Fruit fly (Drosophila melanogaster) whole organism, embryonic: ENCODE measurements around the gene CG10165.

ENCODE experiments used
- B-H2 ChIP-seq: fragments of 200-800 bp; sonication (Bioruptor generic); optimal IDR thresholded peaks from 2 replicates; lab custom pipeline; 2018; ENCODE audit warnings: missing biosample characterization, mild to moderate bottlenecking, missing genetic modification characterization
- BtbVII ChIP-seq: fragments of 200-800 bp; sonication (Bioruptor generic); optimal IDR thresholded peaks from 3 replicates; lab custom pipeline; 2017; ENCODE audit warnings: missing biosample characterization, mild to moderate bottlenecking, missing genetic modification characterization
- C15 ChIP-seq: fragments of 200-800 bp; sonication (Bioruptor generic); IDR thresholded peaks from 3 replicates; pipeline ENCODE4 v1.3.6; 2022; ENCODE audit warnings: missing biosample characterization, missing genetic modification characterization
- CG10267 ChIP-seq: fragments of 200-800 bp; sonication (Bioruptor generic); optimal IDR thresholded peaks from 2 replicates; lab custom pipeline; 2018; ENCODE audit warnings: missing biosample characterization, mild to moderate bottlenecking, missing genetic modification characterization, moderate library complexity
- CG10979 ChIP-seq: fragments of 200-800 bp; sonication (Bioruptor generic); optimal IDR thresholded peaks from 2 replicates; lab custom pipeline; 2018; ENCODE audit warnings: missing biosample characterization, mild to moderate bottlenecking, missing genetic modification characterization, moderate library complexity
- CG11560 ChIP-seq: fragments of 200-800 bp; sonication (Bioruptor generic); IDR thresholded peaks from 3 replicates; pipeline ENCODE4 v1.3.6; 2022; ENCODE audit warnings: missing biosample characterization, missing genetic modification characterization
- CG12071 ChIP-seq: fragments of 200-800 bp; sonication (Bioruptor generic); optimal IDR thresholded peaks from 3 replicates; lab custom pipeline; 2018; ENCODE audit warnings: missing biosample characterization, mild to moderate bottlenecking, missing genetic modification characterization
- CG12155 ChIP-seq: fragments of 200-800 bp; sonication (Bioruptor generic); optimal IDR thresholded peaks from 3 replicates; lab custom pipeline; 2016; ENCODE audit warnings: missing biosample characterization, missing genetic modification characterization
- CG13296 ChIP-seq: fragments of 200-800 bp; sonication (Bioruptor generic); optimal IDR thresholded peaks from 3 replicates; lab custom pipeline; 2018; ENCODE audit warnings: missing biosample characterization, mild to moderate bottlenecking, missing genetic modification characterization
- CG17361 ChIP-seq: fragments of 200-800 bp; sonication (Bioruptor generic); IDR thresholded peaks from 3 replicates; pipeline ENCODE4 v1.3.6; 2022; ENCODE audit warnings: missing biosample characterization, missing genetic modification characterization
- CG17829 ChIP-seq: fragments of 200-800 bp; optimal IDR thresholded peaks from 2 replicates; lab custom pipeline; 2019; ENCODE audit warnings: missing biosample characterization, mild to moderate bottlenecking, missing genetic modification characterization, moderate library complexity
- CG1792 ChIP-seq: fragments of 200-800 bp; sonication (Bioruptor generic); optimal IDR thresholded peaks from 2 replicates; lab custom pipeline; 2016; ENCODE audit warnings: missing biosample characterization, missing genetic modification characterization
- CG2129 ChIP-seq: fragments of 200-800 bp; sonication (Bioruptor generic); IDR thresholded peaks from 2 replicates; pipeline ENCODE4 v1.3.6; 2022; ENCODE audit warnings: missing biosample characterization, missing genetic modification characterization; ENCODE audit not compliant: partially characterized antibody
- CG2712 ChIP-seq: fragments of 200-800 bp; optimal IDR thresholded peaks from 3 replicates; lab custom pipeline; 2019; ENCODE audit warnings: missing biosample characterization, mild to moderate bottlenecking, missing genetic modification characterization, moderate library complexity
- CG7928 ChIP-seq: fragments of 200-800 bp; sonication (Bioruptor generic); optimal IDR thresholded peaks from 2 replicates; lab custom pipeline; 2017; ENCODE audit warnings: missing biosample characterization, mild to moderate bottlenecking, missing genetic modification characterization
- CG8388 ChIP-seq: fragments of 200-800 bp; sonication (Bioruptor generic); optimal IDR thresholded peaks from 2 replicates; lab custom pipeline; 2019; ENCODE audit warnings: missing biosample characterization, mild to moderate bottlenecking, missing genetic modification characterization, moderate library complexity
- CG9437 ChIP-seq: fragments of 200-800 bp; sonication (Bioruptor generic); optimal IDR thresholded peaks from 2 replicates; lab custom pipeline; 2018; ENCODE audit warnings: missing biosample characterization, mild to moderate bottlenecking, missing genetic modification characterization
- CHES-1-like ChIP-seq: fragments of 200-800 bp; sonication (Bioruptor generic); optimal IDR thresholded peaks from 2 replicates; lab custom pipeline; 2016; ENCODE audit warnings: missing biosample characterization, missing genetic modification characterization
- Chrac-16 ChIP-seq: fragments of 200-800 bp; sonication (Bioruptor generic); optimal IDR thresholded peaks from 3 replicates; lab custom pipeline; 2016; ENCODE audit warnings: missing biosample characterization, missing genetic modification characterization
- Deaf1 ChIP-seq: fragments of 200-800 bp; optimal IDR thresholded peaks from 3 replicates; lab custom pipeline; 2019; ENCODE audit warnings: missing biosample characterization, mild to moderate bottlenecking, missing genetic modification characterization, moderate library complexity
- Dek ChIP-seq: fragments of 200-800 bp; sonication (Bioruptor generic); optimal IDR thresholded peaks from 3 replicates; lab custom pipeline; 2019; ENCODE audit warnings: missing biosample characterization, mild to moderate bottlenecking, missing genetic modification characterization, moderate library complexity
- Dref ChIP-seq: fragments of 200-800 bp; sonication (Bioruptor generic); IDR thresholded peaks from 2 replicates; pipeline ENCODE4 v1.3.6; 2022; ENCODE audit warnings: missing biosample characterization, missing genetic modification characterization
- E2f1 ChIP-seq: fragments of 200-800 bp; sonication (Bioruptor generic); IDR thresholded peaks from 2 replicates; pipeline ENCODE4 v1.3.6; 2022; ENCODE audit warnings: missing biosample characterization, missing genetic modification characterization
- Fer1 ChIP-seq: fragments of 200-800 bp; sonication (Bioruptor generic); optimal IDR thresholded peaks from 2 replicates; lab custom pipeline; 2017; ENCODE audit warnings: missing biosample characterization, mild to moderate bottlenecking, missing genetic modification characterization
- HLH54F ChIP-seq: fragments of 200-800 bp; sonication (Bioruptor generic); optimal IDR thresholded peaks from 3 replicates; lab custom pipeline; 2016; ENCODE audit warnings: missing biosample characterization, missing genetic modification characterization
- Hsf ChIP-seq: fragments of 200-800 bp; sonication (Bioruptor generic); optimal IDR thresholded peaks from 3 replicates; lab custom pipeline; 2016; ENCODE audit warnings: missing biosample characterization, missing genetic modification characterization
- Nf-YC ChIP-seq: fragments of 200-800 bp; optimal IDR thresholded peaks from 3 replicates; lab custom pipeline; 2019; ENCODE audit warnings: missing biosample characterization, mild to moderate bottlenecking, missing genetic modification characterization, moderate library complexity
- Oli ChIP-seq: fragments of 200-800 bp; sonication (Bioruptor generic); optimal IDR thresholded peaks from 2 replicates; lab custom pipeline; 2018; ENCODE audit warnings: missing biosample characterization, mild to moderate bottlenecking, missing genetic modification characterization, moderate library complexity
- Spps ChIP-seq: fragments of 200-800 bp; sonication (Bioruptor generic); optimal IDR thresholded peaks from 2 replicates; lab custom pipeline; 2018; ENCODE audit warnings: missing biosample characterization, mild to moderate bottlenecking, missing genetic modification characterization
- abd-A ChIP-seq: fragments of 200-800 bp; sonication (Bioruptor generic); optimal IDR thresholded peaks from 3 replicates; lab custom pipeline; 2019; ENCODE audit warnings: missing biosample characterization, mild to moderate bottlenecking, missing genetic modification characterization, moderate library complexity
- al ChIP-seq: fragments of 200-800 bp; sonication (Bioruptor generic); IDR thresholded peaks from 2 replicates; pipeline ENCODE4 v1.3.6; 2022; ENCODE audit warnings: missing biosample characterization, missing genetic modification characterization
- bowl ChIP-seq: fragments of 200-800 bp; sonication (Bioruptor generic); IDR thresholded peaks from 2 replicates; pipeline ENCODE4 v1.3.6; 2022; ENCODE audit warnings: missing biosample characterization, missing genetic modification characterization
- btn ChIP-seq: fragments of 200-800 bp; sonication (Bioruptor generic); optimal IDR thresholded peaks from 2 replicates; lab custom pipeline; 2016; ENCODE audit warnings: missing biosample characterization, missing genetic modification characterization
- dysf ChIP-seq: fragments of 200-800 bp; sonication (Bioruptor generic); IDR thresholded peaks from 3 replicates; pipeline ENCODE4 v1.3.6; 2022; ENCODE audit warnings: missing biosample characterization, missing genetic modification characterization
- en ChIP-seq: fragments of 200-800 bp; sonication (Bioruptor generic); optimal IDR thresholded peaks from 2 replicates; lab custom pipeline; 2016; ENCODE audit warnings: missing biosample characterization, missing genetic modification characterization
- eyg ChIP-seq: fragments of 200-800 bp; sonication (Bioruptor generic); optimal IDR thresholded peaks from 3 replicates; lab custom pipeline; 2016; ENCODE audit warnings: missing biosample characterization, missing genetic modification characterization
- fd102C ChIP-seq: fragments of 200-800 bp; sonication (Bioruptor generic); optimal IDR thresholded peaks from 2 replicates; lab custom pipeline; 2018; ENCODE audit warnings: missing biosample characterization, mild to moderate bottlenecking, missing genetic modification characterization, moderate library complexity
- gfzf ChIP-seq: fragments of 200-800 bp; sonication (Bioruptor generic); optimal IDR thresholded peaks from 2 replicates; lab custom pipeline; 2016; ENCODE audit warnings: missing biosample characterization, mild to moderate bottlenecking, missing genetic modification characterization, moderate library complexity
- gro ChIP-seq: fragments of 200-800 bp; sonication (Bioruptor generic); optimal IDR thresholded peaks from 2 replicates; lab custom pipeline; 2016; ENCODE audit warnings: missing biosample characterization, missing genetic modification characterization
- h ChIP-seq: fragments of >200 bp; optimal IDR thresholded peaks from 2 replicates; lab custom pipeline; 2017
- hkb ChIP-seq, 2 experiments: fragments of 200-800 bp in 1 of 2; fragments of >200 bp in 1 of 2; sonication (Bioruptor generic) in 1 of 2; IDR thresholded peaks in 1 of 2; optimal IDR thresholded peaks in 1 of 2; 2 replicates each; pipeline versions ENCODE4 v1.3.6 to Lab custom; 2017 to 2022; ENCODE audit warnings: missing biosample characterization in 1 of 2, missing genetic modification characterization in 1 of 2
- lmd ChIP-seq: fragments of 200-800 bp; sonication (Bioruptor generic); IDR thresholded peaks from 2 replicates; pipeline ENCODE4 v1.3.6; 2022; ENCODE audit warnings: missing biosample characterization, missing genetic modification characterization
- oc ChIP-seq: fragments of 200-800 bp; sonication (Bioruptor generic); optimal IDR thresholded peaks from 2 replicates; lab custom pipeline; 2018; ENCODE audit warnings: missing biosample characterization, mild to moderate bottlenecking, missing genetic modification characterization, moderate library complexity
- peb ChIP-seq: fragments of 200-800 bp; sonication (Bioruptor generic); IDR thresholded peaks from 2 replicates; pipeline ENCODE4 v1.3.6; 2022; ENCODE audit warnings: missing biosample characterization, missing genetic modification characterization
- repo ChIP-seq: fragments of 200-800 bp; sonication (Bioruptor generic); optimal IDR thresholded peaks from 2 replicates; lab custom pipeline; 2016; ENCODE audit warnings: missing biosample characterization, missing genetic modification characterization
- rib ChIP-seq: fragments of 200-800 bp; sonication (Bioruptor generic); IDR thresholded peaks from 2 replicates; pipeline ENCODE4 v1.3.6; 2022; ENCODE audit warnings: missing biosample characterization, missing genetic modification characterization
- scrt ChIP-seq: fragments of 200-800 bp; sonication (Bioruptor generic); optimal IDR thresholded peaks from 2 replicates; lab custom pipeline; 2018; ENCODE audit warnings: missing biosample characterization, mild to moderate bottlenecking, missing genetic modification characterization, moderate library complexity
- sug ChIP-seq: fragments of 200-800 bp; optimal IDR thresholded peaks from 2 replicates; lab custom pipeline; 2019; ENCODE audit warnings: missing biosample characterization, mild to moderate bottlenecking, missing genetic modification characterization, moderate library complexity
- wor ChIP-seq: fragments of 200-800 bp; sonication (Bioruptor generic); IDR thresholded peaks from 2 replicates; pipeline ENCODE4 v1.3.6; 2022; ENCODE audit warnings: missing biosample characterization, missing genetic modification characterization

Gene CG10165

DNA sequence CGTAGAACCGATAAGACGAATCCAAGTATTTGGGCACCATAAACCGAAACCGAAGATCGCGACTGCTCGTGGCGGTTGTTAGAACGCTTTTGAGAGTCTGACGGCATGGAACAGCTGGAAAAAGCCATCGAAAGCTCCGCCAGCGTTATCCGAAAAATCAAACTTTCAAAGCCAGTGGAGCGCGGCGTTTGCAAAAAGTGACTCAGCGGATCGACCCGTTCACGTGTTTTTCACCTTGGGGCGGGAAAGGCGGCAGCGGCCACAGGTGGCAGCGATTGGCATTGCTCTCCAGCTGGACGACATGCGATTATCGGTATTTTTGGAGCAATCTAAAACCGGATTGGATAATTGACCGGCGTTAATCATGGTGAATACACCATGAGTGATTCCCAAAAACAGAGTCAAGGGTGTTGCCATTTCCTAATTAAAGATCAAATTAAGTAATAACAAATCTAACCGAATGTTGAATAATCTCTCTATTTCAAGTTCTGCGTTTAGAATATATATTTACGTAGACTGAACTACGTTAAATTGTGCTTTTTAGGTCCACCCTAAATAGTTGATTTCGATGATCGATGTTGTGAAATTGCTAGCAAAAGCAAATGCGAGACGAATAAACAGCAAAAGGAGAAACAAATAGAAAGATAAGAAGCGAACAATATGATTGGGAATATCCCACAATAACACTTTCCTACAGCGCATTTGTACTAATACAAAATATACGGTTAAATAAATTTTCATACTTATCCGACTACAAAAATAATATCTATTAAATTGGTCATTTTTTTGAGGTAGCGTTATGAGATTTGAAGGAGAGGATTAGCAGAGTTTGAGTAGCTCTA, 17.0 kb upstream of the CG10165 start, which contains the start of gene CG10337 (continued):
- no peak for TF ChIP-seq CG1792 (GFP tag; lab: Kevin White, UChicago)
- no peak for TF ChIP-seq CG2129 (GFP tag; lab: Robert Waterston, UW)
- peak; percentile 83 for TF ChIP-seq rib (GFP tag; lab: Robert Waterston, UW)
- no peak for TF ChIP-seq C15 (GFP tag; lab: Robert Waterston, UW)
- TF ChIP-seq peb (GFP tag; lab: Robert Waterston, UW) = no peak
- TF ChIP-seq Chrac-16 (GFP tag; lab: Kevin White, UChicago) = no peak
- no peak for TF ChIP-seq hkb (optimal IDR thresholded peaks at IDR 0.05; lab: Kevin White, UChicago)
- TF ChIP-seq hkb (GFP tag; IDR thresholded peaks at IDR 0.05; lab: Robert Waterston, UW) = no peak; the same call in 1 of the 2 replicates
- peak; percentile 89 for TF ChIP-seq CG9437
- peak; percentile 21 for TF ChIP-seq CHES-1-like (GFP tag; lab: Kevin White, UChicago)
- TF ChIP-seq CG17361 (GFP tag; lab: Robert Waterston, UW) = peak; percentile 30; the same call in 1 of the 3 replicates
- TF ChIP-seq HLH54F (GFP tag; lab: Kevin White, UChicago) = peak; percentile 37
- no peak for TF ChIP-seq bowl (GFP tag; lab: Robert Waterston, UW)
- TF ChIP-seq btn = peak; percentile 2
- TF ChIP-seq CG11560 (tag; lab: Robert Waterston, UW) = no peak
- peak; percentile 68 for TF ChIP-seq Deaf1 (tag; lab: Kevin White, UChicago)
- peak; percentile 79 for TF ChIP-seq sug (tag; lab: Kevin White, UChicago)
- no peak for TF ChIP-seq wor
- TF ChIP-seq Dref (GFP tag; lab: Robert Waterston, UW) = no peak
- no peak for TF ChIP-seq Oli (tag; lab: Kevin White, UChicago)
- no peak for TF ChIP-seq abd-A (tag; lab: Kevin White, UChicago)
- peak; percentile 16 for TF ChIP-seq CG12155 (GFP tag; lab: Kevin White, UChicago)
- peak; percentile 6 for TF ChIP-seq CG8388 (GFP tag; lab: Kevin White, UChicago)
- TF ChIP-seq al (GFP tag; lab: Robert Waterston, UW) = no peak; the same call in 1 of the 2 replicates
- no peak for TF ChIP-seq fd102C
- TF ChIP-seq Nf-YC (tag; lab: Kevin White, UChicago) = peak; percentile 28
- peak; percentile 43 for TF ChIP-seq CG10267 (tag; lab: Kevin White, UChicago)
- peak; percentile 78 for TF ChIP-seq Fer1 (GFP tag; lab: Kevin White, UChicago)
- TF ChIP-seq en = no peak
- peak; percentile 16 for TF ChIP-seq Hsf (GFP tag; lab: Kevin White, UChicago)
- TF ChIP-seq dysf (GFP tag; lab: Robert Waterston, UW) = peak; percentile 55; the same call in 1 of the 3 replicates
- TF ChIP-seq lmd (GFP tag; lab: Robert Waterston, UW) = peak; percentile 11; the same call in 1 of the 2 replicates
- TF ChIP-seq CG10979 = peak; percentile 29
- peak; percentile 60 for TF ChIP-seq CG12071 (GFP tag; lab: Kevin White, UChicago)
- TF ChIP-seq eyg = no peak
- TF ChIP-seq Spps (tag; lab: Kevin White, UChicago) = no peak
- peak; percentile 15 for TF ChIP-seq gro (GFP tag; lab: Kevin White, UChicago)
- no peak for TF ChIP-seq h (lab: Kevin White, UChicago)
- peak; percentile 11 for TF ChIP-seq scrt
- peak; percentile 46 for TF ChIP-seq Dek (tag; lab: Kevin White, UChicago)
- no peak for TF ChIP-seq E2f1 (GFP tag; lab: Robert Waterston, UW)
- no peak for TF ChIP-seq gfzf (GFP tag; lab: Kevin White, UChicago)
- peak; percentile 68 for TF ChIP-seq CG13296 (GFP tag; lab: Kevin White, UChicago)
- TF ChIP-seq B-H2 (GFP tag; lab: Kevin White, UChicago) = peak; percentile 14
- TF ChIP-seq BtbVII (GFP tag; lab: Kevin White, UChicago) = peak; percentile 44
- peak; percentile 27 for TF ChIP-seq oc (tag; lab: Kevin White, UChicago)
- TF ChIP-seq CG7928 (GFP tag; lab: Kevin White, UChicago) = no peak
- TF ChIP-seq repo (GFP tag; lab: Kevin White, UChicago) = no peak
- peak; percentile 28 for TF ChIP-seq CG2712
- peak; percentile 5 for TF ChIP-seq CG17829 (tag; lab: Kevin White, UChicago)
